Worm (Caenorhabditis elegans) whole organism, L4/young adult: Measurements from ENCODE around the gene fip-3.

Experiments used
- W03F9.2 ChIP-seq: fragments of 150-350 bp; optimal IDR thresholded peaks from 2 replicates; lab custom pipeline; 2014; ENCODE audit warnings: missing biosample characterization, missing genetic modification characterization
- dao-5 ChIP-seq: sonication (generic microtip); optimal IDR thresholded peaks from 2 replicates; lab custom pipeline; 2016; ENCODE audit warnings: missing genotype, missing genetic modification characterization, moderate library complexity, missing compliant biosample characterization
- him-1 ChIP-seq: sonication (generic microtip); optimal IDR thresholded peaks from 2 replicates; lab custom pipeline; 2016; ENCODE audit warnings: missing genotype, missing genetic modification reagents, missing genetic modification characterization, missing compliant biosample characterization

fip-3 gene

DNA sequence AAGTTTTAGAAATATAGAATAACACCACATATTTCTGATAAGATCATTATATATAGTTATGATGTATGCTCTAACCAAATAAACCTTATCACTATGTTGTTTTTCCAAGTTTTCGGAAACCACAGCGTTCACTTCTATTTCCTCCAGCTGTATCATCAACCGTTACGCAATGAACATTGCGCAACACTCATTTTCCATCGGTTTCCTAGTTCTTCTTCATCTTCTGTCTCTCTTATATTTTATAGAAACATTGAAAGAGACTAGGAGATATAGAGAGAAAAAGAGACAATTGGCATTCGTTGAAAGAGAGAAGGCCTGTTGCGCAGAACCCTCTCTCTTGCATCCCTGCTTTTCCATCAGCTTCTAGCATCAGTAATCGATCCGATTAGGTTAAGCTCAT, 15.0 kb downstream of the fip-3 start:
- TF ChIP-seq him-1 (tag; lab: Kevin White, UChicago) (no peak), dao-5 (no peak), W03F9.2 (tag; lab: Kevin White, UChicago) (no peak)

ce11 chrIII:8573869-8574268, 15.4 kb downstream of the fip-3 start:
- TF ChIP-seq dao-5 = no peak
- no peak for TF ChIP-seq W03F9.2 (tag; lab: Kevin White, UChicago)
- no peak for TF ChIP-seq him-1 (tag; lab: Kevin White, UChicago)

ce11 chrIII:8573301-8573700, 16.0 kb downstream of the fip-3 start:
- TF ChIP-seq dao-5 (no peak), W03F9.2 (tag; lab: Kevin White, UChicago) (no peak), him-1 (tag; lab: Kevin White, UChicago) (no peak)

DNA sequence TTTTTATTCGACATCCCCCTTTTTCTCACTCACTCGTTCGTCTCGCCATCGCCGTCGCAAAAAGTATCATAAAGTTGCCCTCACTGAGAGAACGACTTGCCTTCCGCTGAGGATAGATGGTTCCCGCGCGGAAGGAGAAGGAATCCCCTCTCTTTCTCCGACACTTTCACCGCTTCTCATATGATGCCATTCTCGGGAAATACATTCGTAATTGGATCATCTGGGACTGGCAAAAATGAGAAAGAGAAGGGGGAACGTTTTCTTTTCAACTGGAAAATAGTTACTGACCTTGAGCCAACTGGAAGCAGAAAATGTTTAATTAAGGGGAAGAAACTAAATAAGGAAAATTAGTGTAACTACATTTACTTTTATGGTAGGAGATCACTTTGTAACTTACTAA, 17.4 kb downstream of the fip-3 start:
- TF ChIP-seq dao-5 = no peak
- TF ChIP-seq W03F9.2 (tag; lab: Kevin White, UChicago) = no peak
- no peak for TF ChIP-seq him-1 (tag; lab: Kevin White, UChicago)

DNA sequence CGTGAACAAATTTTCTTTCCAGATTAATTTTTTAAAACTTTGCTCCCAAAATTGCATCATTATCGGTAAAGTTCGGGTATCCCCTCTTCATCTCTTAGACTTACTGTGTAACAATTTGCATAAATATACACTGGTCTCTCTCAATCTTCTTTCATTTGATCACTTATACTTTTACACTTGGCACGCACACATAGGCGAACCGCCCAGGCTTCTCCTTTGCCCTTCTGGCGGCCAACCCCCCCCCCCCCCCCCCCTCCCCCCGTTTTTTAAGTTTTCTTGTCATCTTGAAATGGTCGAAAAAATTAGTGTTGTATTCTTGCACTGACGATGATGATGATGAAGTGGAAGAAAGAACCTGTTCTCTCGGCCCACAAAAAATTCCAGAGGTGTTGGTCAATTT, 19.0 kb downstream of the fip-3 start:
- TF ChIP-seq him-1 (tag; lab: Kevin White, UChicago) (no peak), W03F9.2 (tag; lab: Kevin White, UChicago) (no peak)

- TF ChIP-seq W03F9.2 (tag; lab: Kevin White, UChicago) (no peak), him-1 (tag; lab: Kevin White, UChicago) (no peak), dao-5 (no peak)
Measured at ce11 chrIII:8564372-8564771, 24.9 kb downstream of the fip-3 start.

ce11 chrIII:8560836-8561235, 28.5 kb downstream of the fip-3 start, which contains the start of gene acdh-6:
TSS of gene acdh-6 (plus strand) at chrIII:8561136.
- no peak for TF ChIP-seq him-1 (tag; lab: Kevin White, UChicago)
- no peak for TF ChIP-seq dao-5
- TF ChIP-seq W03F9.2 (tag; lab: Kevin White, UChicago) = no peak

DNA sequence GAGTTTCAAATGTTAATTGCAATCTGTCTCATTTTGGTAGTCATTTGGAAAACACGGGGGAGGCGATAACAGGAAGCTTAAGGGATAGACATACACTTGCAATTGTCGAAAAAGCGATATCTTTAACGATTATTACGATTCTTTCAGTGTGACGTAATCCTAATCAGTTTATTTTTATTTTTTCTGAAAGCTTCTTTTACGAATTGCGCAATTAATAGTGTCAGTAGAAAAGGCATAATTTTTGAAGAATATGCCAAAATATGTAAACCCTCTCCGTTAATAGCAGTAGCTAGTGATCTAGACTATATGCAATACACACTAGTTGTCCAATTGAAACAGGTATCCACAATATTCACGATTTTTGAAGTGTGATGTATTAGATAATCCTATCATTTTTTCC, 28.9 kb downstream of the fip-3 start:
- no peak for TF ChIP-seq dao-5
- no peak for TF ChIP-seq him-1 (tag; lab: Kevin White, UChicago)
- TF ChIP-seq W03F9.2 (tag; lab: Kevin White, UChicago) = no peak

- TF ChIP-seq him-1 (tag; lab: Kevin White, UChicago) (no peak), dao-5 (no peak), W03F9.2 (tag; lab: Kevin White, UChicago) (no peak)
Measured at ce11 chrIII:8556836-8557385, 32.4 kb downstream of the fip-3 start, which contains the start of gene C02D5.2. TSS of gene C02D5.2 (plus strand) at chrIII:8557335.

DNA sequence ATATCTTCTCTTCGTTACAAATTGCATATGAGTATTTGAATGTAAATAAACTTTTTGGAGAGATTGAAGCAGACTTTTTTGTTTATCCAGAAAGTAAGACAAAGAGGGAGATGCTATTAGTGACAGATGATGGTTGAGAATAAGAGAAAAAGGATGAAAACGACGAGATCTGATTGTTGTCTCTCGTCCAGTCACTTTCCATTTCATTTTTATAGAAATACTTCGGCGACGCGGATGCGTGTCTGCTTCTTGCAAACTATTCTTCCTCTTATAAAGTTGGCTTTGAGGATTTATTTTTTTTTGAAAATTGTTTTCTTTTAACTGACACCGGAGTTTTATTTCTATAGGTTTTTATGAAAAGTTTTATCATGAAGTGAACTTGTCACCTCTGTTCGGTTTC, 33.6 kb downstream of the fip-3 start:
- TF ChIP-seq W03F9.2 (tag; lab: Kevin White, UChicago) (no peak), him-1 (tag; lab: Kevin White, UChicago) (no peak), dao-5 (no peak)

DNA sequence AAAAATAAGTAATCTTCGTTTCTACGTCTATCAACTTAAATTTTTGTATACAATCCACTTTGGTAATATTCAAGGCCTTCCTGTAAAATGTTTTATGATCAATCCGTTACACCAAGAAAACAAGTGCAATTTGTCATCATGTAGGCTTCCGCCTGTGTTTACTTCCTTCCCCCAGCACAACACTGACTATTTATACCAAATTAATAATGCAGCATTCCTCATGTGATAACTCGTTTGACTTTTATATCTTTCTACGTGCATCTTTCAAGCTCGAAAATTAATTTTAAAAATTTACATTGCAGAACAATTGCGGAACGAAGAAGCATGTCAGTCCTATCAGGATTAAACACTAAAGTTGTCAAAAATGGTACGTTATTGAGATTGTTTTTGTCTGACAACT, 34.8 kb downstream of the fip-3 start, which contains the start of gene gsto-2:
TSS of gene gsto-2 (plus strand) at position 301 of the 400 bp plus-strand sequence.
- TF ChIP-seq him-1 (tag; lab: Kevin White, UChicago) (no peak), W03F9.2 (tag; lab: Kevin White, UChicago) (no peak), dao-5 (no peak)

ce11 chrIII:8552125-8552524, 37.2 kb downstream of the fip-3 start, which contains the start of gene C02D5.4:
TSS of gene C02D5.4 (plus strand) at chrIII:8552165.
- no peak for TF ChIP-seq him-1 (tag; lab: Kevin White, UChicago)
- TF ChIP-seq dao-5 = no peak
- TF ChIP-seq W03F9.2 (tag; lab: Kevin White, UChicago) = no peak

DNA sequence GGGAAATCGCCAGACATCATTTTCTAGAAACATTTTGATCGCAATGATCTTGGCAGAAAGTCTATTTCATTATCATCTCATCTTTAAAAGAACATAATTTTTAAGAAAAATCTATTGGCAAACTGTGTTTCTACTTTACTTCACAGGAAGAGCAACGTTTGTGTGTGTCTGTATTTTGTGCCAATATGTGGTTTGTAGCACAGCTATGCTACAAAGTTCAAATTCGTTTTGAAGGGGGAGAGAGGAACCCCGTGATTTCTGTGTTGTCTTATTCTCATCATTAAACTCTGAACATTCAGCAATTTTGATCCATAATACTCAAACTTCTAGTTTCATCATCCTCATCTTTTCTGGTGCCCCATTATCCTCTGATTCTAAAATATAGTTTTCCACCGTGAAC, 37.6 kb downstream of the fip-3 start:
- no peak for TF ChIP-seq him-1 (tag; lab: Kevin White, UChicago)

DNA sequence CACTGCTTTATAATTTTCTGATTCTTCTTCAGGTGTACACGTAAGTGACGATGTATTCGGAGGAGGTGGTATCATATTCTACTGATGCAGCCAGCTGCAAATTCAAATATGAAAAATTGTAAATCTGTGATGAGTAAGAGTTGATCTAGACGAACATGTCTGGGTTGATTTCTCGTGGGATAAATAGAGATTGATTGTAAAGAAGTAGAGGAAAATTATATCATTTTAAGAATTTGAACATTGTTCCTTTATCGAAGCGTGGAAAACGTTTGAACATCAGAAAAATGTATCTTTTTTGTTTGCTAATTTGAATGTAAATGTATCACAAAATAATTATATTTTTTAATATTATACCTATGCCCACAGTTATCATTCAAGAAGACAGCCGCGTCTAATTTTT, 43.8 kb downstream of the fip-3 start, which contains the start of gene ZC21.6:
TSS of gene ZC21.6 (minus strand) at position 101 of the 400 bp plus-strand sequence.
- no peak for TF ChIP-seq him-1 (tag; lab: Kevin White, UChicago)
- TF ChIP-seq W03F9.2 (tag; lab: Kevin White, UChicago) = no peak
- no peak for TF ChIP-seq dao-5
